Fruit fly (Drosophila melanogaster) whole organism: ENCODE data around the gene CG11333.

Source experiments
- CG8478 ChIP-seq: fragments of >200 bp; optimal IDR thresholded peaks from 2 replicates; lab custom pipeline; 2018; ENCODE audit warnings: inconsistent platforms
- Dll ChIP-seq: fragments of >200 bp; optimal IDR thresholded peaks from 2 replicates; lab custom pipeline; 2017
- EcR ChIP-seq, 2 experiments: fragments of >200 bp; optimal IDR thresholded peaks; 2 replicates each; lab custom pipeline; 2017; ENCODE audit warnings: missing biosample characterization in 2 of 2, missing genetic modification characterization in 2 of 2, missing genetic modification reagents in 2 of 2
- pan ChIP-seq: fragments of >200 bp; optimal IDR thresholded peaks from 2 replicates; lab custom pipeline; 2017
- psq ChIP-seq: fragments of >200 bp; optimal IDR thresholded peaks from 2 replicates; lab custom pipeline; 2017
- usp ChIP-seq: fragments of >200 bp; optimal IDR thresholded peaks from 2 replicates; lab custom pipeline; 2017; ENCODE audit warnings: missing biosample characterization, missing genetic modification characterization, mixed read lengths

The CG11333 gene

DNA sequence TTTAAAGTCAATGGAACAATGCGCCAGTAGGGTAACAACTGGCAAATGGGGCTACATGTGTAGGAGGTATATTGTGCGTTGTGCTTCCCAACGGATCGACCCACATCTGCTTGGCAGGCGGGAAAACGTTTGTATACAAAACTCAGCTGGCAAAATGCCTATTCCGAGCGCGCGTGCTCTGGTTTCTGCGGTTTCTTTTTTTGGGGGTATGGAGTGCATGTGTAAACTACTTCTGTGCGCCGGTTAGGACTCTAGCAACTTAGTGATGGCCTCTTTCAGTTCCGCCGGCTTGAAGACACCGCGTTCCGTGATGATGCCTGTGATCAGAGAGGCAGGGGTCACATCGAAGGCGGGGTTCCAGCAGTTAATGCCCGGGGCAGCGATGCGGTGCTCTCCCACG is 3.3 kb upstream of the CG11333 start, which contains the start of gene Loxl1:
Loxl1 (minus strand) TSS at position 101 of the 400 bp plus-strand sequence.
- TF ChIP-seq usp (GFP tag; lab: Kevin White, UChicago), result no peak
- TF ChIP-seq psq (lab: Kevin White, UChicago), result no peak
- no peak for TF ChIP-seq Dll (lab: Kevin White, UChicago)
- no peak for TF ChIP-seq CG8478 (lab: Kevin White, UChicago)
- TF ChIP-seq EcR (GFP tag; optimal IDR thresholded peaks at IDR 0.05; lab: Kevin White, UChicago), result no peak
- no peak for TF ChIP-seq pan (lab: Kevin White, UChicago)

DNA sequence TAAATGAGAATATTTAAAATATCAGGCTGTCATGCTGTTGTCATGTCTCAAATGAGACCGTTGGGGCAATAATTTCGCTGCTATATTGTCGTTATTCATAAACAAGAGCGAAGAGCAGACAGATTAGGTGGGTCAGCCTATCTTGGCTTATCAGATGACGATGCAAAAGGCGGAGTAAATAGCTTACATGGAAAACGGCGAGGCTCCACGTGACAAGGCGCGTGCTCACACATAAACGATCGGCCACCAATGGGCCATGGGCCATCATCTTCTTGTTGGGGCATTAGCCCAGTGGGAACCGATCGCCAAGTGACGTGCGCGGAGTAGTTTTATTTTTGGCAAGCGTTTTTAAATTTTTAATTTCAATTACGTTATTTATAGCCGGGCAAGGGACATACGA is 1.8 kb upstream of the CG11333 start:
- no peak for TF ChIP-seq CG8478 (lab: Kevin White, UChicago)
- TF ChIP-seq psq (lab: Kevin White, UChicago), result no peak
- TF ChIP-seq pan (lab: Kevin White, UChicago), result no peak

DNA sequence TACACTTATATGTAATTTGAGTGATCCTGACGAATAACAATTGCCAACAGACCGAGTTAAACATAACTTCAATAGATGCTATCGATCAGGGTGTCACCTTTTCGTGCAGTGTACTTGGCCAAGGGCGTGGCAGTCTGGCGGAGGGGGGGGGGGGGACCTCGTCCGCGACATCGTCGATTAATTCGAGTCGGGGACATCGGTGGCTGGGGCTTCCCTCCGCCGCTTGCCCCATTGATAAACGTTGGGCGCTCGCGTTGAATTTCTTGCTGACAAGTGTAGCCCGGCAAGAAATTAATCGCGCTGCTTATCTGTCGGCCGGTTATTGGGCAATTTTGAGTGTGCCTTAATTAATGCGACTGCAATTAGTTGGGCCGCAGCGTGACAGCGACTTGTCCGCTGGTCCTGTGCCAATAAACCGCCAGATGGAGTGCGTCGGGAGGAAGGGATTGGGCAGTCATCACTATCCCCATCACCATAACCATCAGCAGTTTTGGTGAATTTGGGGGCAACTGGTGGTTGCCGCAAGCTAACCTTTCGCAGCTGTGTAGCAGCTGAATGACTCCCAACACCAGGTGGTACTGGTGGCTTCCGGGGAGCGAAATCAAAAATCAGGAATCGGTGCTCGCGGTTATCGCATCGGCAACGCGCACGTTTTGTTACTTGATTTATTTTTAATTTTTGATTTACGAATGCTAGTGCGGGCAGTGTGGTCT is 646 bp upstream of the CG11333 start:
- TF ChIP-seq EcR (GFP tag; optimal IDR thresholded peaks at IDR 0.05; lab: Kevin White, UChicago) (no peak), CG8478 (lab: Kevin White, UChicago) (no peak), Dll (lab: Kevin White, UChicago) (peak; percentile 23), usp (GFP tag; lab: Kevin White, UChicago) (no peak), pan (lab: Kevin White, UChicago) (no peak), psq (lab: Kevin White, UChicago) (no peak)

DNA sequence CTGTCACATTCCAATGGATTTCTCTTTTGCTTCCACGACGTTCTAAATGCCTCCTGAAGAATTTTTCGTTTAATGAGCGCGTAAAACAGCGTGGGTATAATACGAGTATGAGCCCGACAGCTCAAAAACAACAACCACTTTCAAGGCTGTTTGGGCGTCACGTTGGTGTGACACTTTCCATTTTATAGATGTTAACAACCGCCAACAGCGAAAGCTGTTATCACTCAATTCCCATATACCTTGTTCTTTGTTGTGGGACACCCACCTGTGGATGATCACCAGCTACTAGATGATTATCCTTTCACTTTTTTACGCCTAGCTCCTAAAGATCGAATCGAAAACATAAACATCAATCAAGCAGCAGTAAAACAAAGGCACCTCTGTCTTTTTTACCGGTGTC is 14.1 kb downstream of the CG11333 start:
- TF ChIP-seq usp (GFP tag; lab: Kevin White, UChicago) (no peak), EcR (GFP tag; optimal IDR thresholded peaks at IDR 0.05; lab: Kevin White, UChicago) (no peak)

DNA sequence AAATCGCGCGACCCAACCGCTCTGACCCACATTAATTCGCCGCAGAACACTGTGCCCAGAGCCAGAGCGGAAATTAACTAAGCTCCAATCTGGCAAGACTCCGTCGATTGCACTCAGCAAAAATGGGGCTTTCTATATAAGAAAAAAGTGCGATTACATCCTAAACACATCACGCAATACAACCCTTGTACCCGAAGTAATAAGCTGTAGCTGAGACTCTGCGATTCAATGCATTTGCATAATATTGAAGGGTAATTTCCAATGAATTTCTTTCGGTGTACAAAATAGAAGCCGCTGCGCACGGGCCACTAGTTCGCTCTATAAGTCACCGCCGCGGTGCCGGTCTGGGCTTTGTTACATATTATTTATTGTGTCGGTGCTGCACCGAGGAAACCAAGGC is 19.0 kb downstream of the CG11333 start:
- TF ChIP-seq CG8478 (lab: Kevin White, UChicago) (no peak), EcR (GFP tag; optimal IDR thresholded peaks at IDR 0.05; lab: Kevin White, UChicago) (no peak), usp (GFP tag; lab: Kevin White, UChicago) (no peak), Dll (lab: Kevin White, UChicago) (no peak), pan (lab: Kevin White, UChicago) (no peak), psq (lab: Kevin White, UChicago) (no peak)

DNA sequence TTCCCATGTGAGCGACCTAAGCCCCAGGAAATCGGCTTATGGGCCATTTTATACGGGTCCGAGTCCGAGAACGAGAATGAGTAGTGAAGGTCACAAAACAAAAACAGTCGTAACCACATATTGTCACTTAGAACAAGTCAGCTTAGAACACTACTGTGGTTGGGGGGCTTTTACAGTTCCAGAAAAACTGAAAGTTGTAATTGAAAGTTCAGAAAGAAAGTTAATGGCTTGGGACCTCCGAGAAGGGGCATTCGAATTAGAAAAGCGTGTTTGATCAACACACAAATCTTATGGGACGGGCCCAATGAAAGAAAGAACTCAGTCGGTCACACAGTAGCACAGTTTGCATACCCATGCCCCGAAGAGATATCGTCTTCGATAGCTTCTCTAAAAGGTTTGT is 20.0 kb downstream of the CG11333 start:
- no peak for TF ChIP-seq pan (lab: Kevin White, UChicago)
- no peak for TF ChIP-seq usp (GFP tag; lab: Kevin White, UChicago)
- TF ChIP-seq Dll (lab: Kevin White, UChicago), result no peak
- TF ChIP-seq psq (lab: Kevin White, UChicago), result no peak
- TF ChIP-seq EcR (GFP tag; optimal IDR thresholded peaks at IDR 0.05; lab: Kevin White, UChicago), result no peak
- TF ChIP-seq CG8478 (lab: Kevin White, UChicago), result no peak

DNA sequence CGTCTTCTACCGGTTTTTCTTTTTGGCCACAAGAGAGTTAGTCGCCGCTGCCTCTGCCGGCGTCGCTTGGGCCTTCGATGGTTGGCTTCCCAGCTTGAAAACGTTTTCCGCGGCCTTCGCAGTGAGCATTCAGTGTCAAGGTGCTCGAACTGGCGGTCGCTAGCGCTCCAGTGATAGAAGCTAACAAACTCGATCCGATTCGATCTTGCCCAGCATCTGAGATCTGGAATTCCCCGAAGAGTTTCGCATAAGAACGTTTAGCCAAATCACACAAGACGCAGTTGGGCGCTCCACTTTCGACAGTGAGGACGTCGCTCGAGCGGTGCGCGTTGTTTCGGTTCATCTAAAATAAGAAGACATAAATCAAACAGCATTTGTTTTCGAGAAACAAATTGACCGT is 36.0 kb downstream of the CG11333 start, which contains the start of gene mey:
mey (plus strand) TSS at position 122 of the 400 bp plus-strand sequence.
- TF ChIP-seq EcR (GFP tag; optimal IDR thresholded peaks at IDR 0.05; lab: Kevin White, UChicago) (no peak), psq (lab: Kevin White, UChicago) (no peak), pan (lab: Kevin White, UChicago) (no peak), CG8478 (lab: Kevin White, UChicago) (no peak), Dll (lab: Kevin White, UChicago) (no peak), usp (GFP tag; lab: Kevin White, UChicago) (no peak)

DNA sequence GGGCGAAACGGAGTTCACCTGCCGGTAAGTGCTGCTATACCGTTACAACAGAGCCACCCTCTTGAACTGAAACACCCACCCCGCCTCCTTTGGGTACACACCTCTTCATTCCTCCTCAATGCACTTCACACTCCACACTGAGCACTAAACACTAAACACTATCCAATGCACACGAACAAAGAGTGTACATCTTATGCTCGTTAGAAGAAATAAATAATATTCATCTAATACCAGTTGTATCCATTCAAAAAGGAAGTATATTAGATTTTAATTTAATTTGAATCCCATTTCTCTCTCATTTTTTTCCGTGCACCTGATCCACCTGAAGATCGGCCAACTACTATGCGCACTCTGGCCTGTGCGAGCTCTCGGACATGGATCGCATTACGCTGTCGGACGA is 40.6 kb downstream of the CG11333 start:
- no peak for TF ChIP-seq Dll (lab: Kevin White, UChicago)
- no peak for TF ChIP-seq pan (lab: Kevin White, UChicago)
- no peak for TF ChIP-seq psq (lab: Kevin White, UChicago)

DNA sequence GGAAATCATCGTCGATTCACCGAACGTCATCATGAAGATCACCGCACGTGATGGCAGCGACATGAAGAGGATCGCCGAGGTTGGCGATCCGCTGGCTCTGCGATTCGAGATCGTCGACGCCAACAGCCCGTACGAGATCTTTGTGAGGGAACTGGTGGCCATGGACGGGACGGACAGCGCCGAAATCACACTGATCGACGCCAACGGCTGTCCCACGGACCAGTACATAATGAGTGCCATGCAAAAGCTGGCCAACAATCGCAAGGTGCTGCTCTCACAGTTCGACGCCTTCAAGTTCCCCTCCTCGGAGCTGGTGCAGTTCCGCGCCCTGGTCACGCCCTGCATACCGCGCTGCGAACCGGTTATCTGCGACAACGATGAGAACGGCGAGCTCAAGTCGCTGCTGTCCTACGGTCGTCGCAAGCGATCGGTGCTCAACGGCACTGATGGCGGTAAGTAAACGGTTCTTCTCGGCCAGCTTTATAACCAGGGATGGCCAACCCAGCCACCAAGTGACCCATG is 41.7 kb downstream of the CG11333 start:
- TF ChIP-seq pan (lab: Kevin White, UChicago) (no peak), psq (lab: Kevin White, UChicago) (no peak), CG8478 (lab: Kevin White, UChicago) (no peak), Dll (lab: Kevin White, UChicago) (no peak), usp (GFP tag; lab: Kevin White, UChicago) (no peak), EcR (GFP tag; optimal IDR thresholded peaks at IDR 0.05; lab: Kevin White, UChicago) (no peak)

DNA sequence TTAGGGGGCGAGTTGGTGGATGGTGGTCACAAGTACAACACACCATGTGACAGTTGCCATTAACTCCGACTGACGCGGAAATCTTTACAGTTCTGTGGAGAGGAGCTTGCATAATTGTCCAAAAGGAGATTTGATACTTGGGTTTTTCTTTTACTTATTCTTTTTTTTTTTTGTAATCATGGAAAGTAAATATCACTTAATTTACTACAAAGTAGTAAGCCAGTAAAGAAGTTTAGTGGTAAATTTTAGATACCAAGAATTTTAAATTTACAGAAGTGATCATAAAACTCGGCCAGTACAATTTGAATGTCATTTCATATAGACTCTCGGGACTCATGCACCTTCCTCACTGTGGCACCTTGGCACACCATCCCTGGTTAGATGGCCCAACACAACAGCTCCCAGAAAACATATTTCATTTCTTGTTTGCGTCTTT is 42.2 kb downstream of the CG11333 start:
- TF ChIP-seq EcR (GFP tag; optimal IDR thresholded peaks at IDR 0.05; lab: Kevin White, UChicago) (no peak), usp (GFP tag; lab: Kevin White, UChicago) (no peak), psq (lab: Kevin White, UChicago) (no peak), Dll (lab: Kevin White, UChicago) (no peak), pan (lab: Kevin White, UChicago) (no peak), CG8478 (lab: Kevin White, UChicago) (no peak)

DNA sequence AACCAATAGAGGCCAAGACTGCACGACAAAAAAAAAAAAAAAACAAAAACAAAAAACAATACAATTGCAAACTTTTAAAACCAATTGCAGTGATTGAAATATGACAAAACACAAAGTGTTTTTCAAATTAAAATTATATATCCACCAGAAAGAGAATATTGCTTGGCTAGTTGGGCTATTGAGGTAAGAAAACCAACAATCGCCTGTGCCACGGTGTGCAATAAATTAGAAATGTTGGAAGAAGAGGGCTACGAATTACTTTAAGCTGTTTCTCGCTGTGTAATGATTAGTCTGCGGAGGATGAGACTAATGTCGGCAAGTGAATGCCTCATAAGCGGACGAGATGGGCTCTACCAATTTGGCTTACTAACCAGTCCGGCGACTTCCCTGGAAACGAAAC is 48.9 kb downstream of the CG11333 start:
- TF ChIP-seq Dll (lab: Kevin White, UChicago) (no peak), EcR (GFP tag; optimal IDR thresholded peaks at IDR 0.05; lab: Kevin White, UChicago) (no peak), pan (lab: Kevin White, UChicago) (no peak), CG8478 (lab: Kevin White, UChicago) (no peak), usp (GFP tag; lab: Kevin White, UChicago) (no peak), psq (lab: Kevin White, UChicago) (no peak)
